Fruit fly (Drosophila melanogaster): Measurements from ENCODE around the gene Marcal1.

The Marcal1 gene

DNA sequence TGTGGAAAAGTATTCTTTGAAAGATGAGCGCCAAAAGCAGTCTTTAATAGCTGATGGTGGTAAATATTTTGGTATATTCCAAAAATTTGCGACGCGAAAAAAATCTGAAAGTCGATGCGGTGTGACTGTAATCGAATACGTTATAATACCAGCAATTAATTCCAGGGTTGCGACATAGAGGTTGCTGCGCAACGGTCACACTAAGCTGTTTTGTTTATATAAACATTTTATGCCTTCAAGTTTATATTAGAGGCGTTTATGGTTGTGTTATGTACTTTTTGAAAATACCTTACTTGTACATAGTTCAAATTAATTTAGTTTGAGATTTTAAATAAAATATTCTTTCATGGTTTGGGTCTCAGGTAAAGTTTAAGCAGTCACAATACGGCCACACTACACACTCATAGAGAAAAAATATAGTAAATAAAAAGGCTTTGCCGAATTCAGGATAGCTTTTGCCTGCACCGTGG is 16.1 kb downstream of the Marcal1 start, which contains the start of gene CG14043 (continued):
- TF ChIP-seq fd96Cb (tag; optimal IDR thresholded peaks at IDR 0.05), result no peak
- TF ChIP-seq CG12104 (GFP tag; optimal IDR thresholded peaks at IDR 0.05), result no peak
- no peak for TF ChIP-seq disco-r (GFP tag; optimal IDR thresholded peaks at IDR 0.05)
- no peak for TF ChIP-seq ara (GFP tag; IDR thresholded peaks at IDR 0.05)
- TF ChIP-seq maf-S (GFP tag; optimal IDR thresholded peaks at IDR 0.05), result no peak
- TF ChIP-seq CG10366 (GFP tag; IDR thresholded peaks at IDR 0.05), result no peak
- TF ChIP-seq fru (optimal IDR thresholded peaks at IDR 0.05), result no peak
- TF ChIP-seq CG12391 (tag; optimal IDR thresholded peaks at IDR 0.05), result peak; percentile 74
- TF ChIP-seq CG11456 (GFP tag; IDR thresholded peaks at IDR 0.05), result no peak
- TF ChIP-seq prd (optimal IDR thresholded peaks at IDR 0.05), result no peak
- peak; percentile 54; the same call in 2 of the 3 replicates for TF ChIP-seq prd (GFP tag; IDR thresholded peaks at IDR 0.05)
- TF ChIP-seq Hsf (GFP tag; optimal IDR thresholded peaks at IDR 0.05), result peak; percentile 48
- no peak for TF ChIP-seq mirr (GFP tag; optimal IDR thresholded peaks at IDR 0.05)
- TF ChIP-seq so (GFP tag; IDR thresholded peaks at IDR 0.05), result no peak
- TF ChIP-seq CG5953 (GFP tag; IDR thresholded peaks at IDR 0.05), result no peak
- TF ChIP-seq ken (GFP tag; IDR thresholded peaks at IDR 0.05), result no peak; the same call in 2 of the 3 replicates
- peak; percentile 17 for TF ChIP-seq Chrac-16 (GFP tag; optimal IDR thresholded peaks at IDR 0.05)
- no peak for TF ChIP-seq pros (GFP tag; optimal IDR thresholded peaks at IDR 0.05)
- peak; percentile 85 for TF ChIP-seq Lhr (GFP tag; optimal IDR thresholded peaks at IDR 0.05)
- TF ChIP-seq CG4282 (GFP tag; optimal IDR thresholded peaks at IDR 0.05), result no peak
- TF ChIP-seq Ets65A (GFP tag), result peak; percentile 61
- TF ChIP-seq h (optimal IDR thresholded peaks at IDR 0.05), result no peak
- TF ChIP-seq CHES-1-like (GFP tag; optimal IDR thresholded peaks at IDR 0.05), result peak; percentile 63
- no peak for TF ChIP-seq cad (GFP tag; optimal IDR thresholded peaks at IDR 0.05)
- TF ChIP-seq corto (GFP tag; optimal IDR thresholded peaks at IDR 0.05), result no peak
- TF ChIP-seq sens-2 (GFP tag; IDR thresholded peaks at IDR 0.05), result no peak
- TF ChIP-seq ssp (GFP tag; IDR thresholded peaks at IDR 0.05), result no peak
- TF ChIP-seq CG6683 (GFP tag; optimal IDR thresholded peaks at IDR 0.05), result no peak
- TF ChIP-seq CG11093 (GFP tag; IDR thresholded peaks at IDR 0.05), result no peak
- TF ChIP-seq kay (GFP tag; optimal IDR thresholded peaks at IDR 0.05), result no peak
- TF ChIP-seq Meics (GFP tag; optimal IDR thresholded peaks at IDR 0.05), result no peak
- no peak for TF ChIP-seq CG14860 (GFP tag; IDR thresholded peaks at IDR 0.05; ENCODE audit: partially characterized antibody)
- TF ChIP-seq Eip74EF (GFP tag; optimal IDR thresholded peaks at IDR 0.05), result no peak
- no peak; the same call in 2 of the 3 replicates for TF ChIP-seq knrl (GFP tag; IDR thresholded peaks at IDR 0.05; ENCODE audit: partially characterized antibody)
- peak; percentile 44 for TF ChIP-seq CG30020 (tag; optimal IDR thresholded peaks at IDR 0.05)
- TF ChIP-seq D19A (tag; optimal IDR thresholded peaks at IDR 0.05), result no peak
- TF ChIP-seq BtbVII (GFP tag; optimal IDR thresholded peaks at IDR 0.05), result no peak
- TF ChIP-seq hbn (GFP tag; IDR thresholded peaks at IDR 0.05; ENCODE audit: partially characterized antibody), result peak; percentile 38; the same call in 1 of the 2 replicates
- TF ChIP-seq ato (GFP tag; IDR thresholded peaks at IDR 0.05; ENCODE audit: partially characterized antibody), result no peak
- no peak for TF ChIP-seq crc (GFP tag; optimal IDR thresholded peaks at IDR 0.05)
- no peak for TF ChIP-seq abd-A (tag; optimal IDR thresholded peaks at IDR 0.05)
- no peak for TF ChIP-seq lab (GFP tag; optimal IDR thresholded peaks at IDR 0.05)
- no peak for TF ChIP-seq gcm (GFP tag; optimal IDR thresholded peaks at IDR 0.05)
- TF ChIP-seq CG42726 (GFP tag; IDR thresholded peaks at IDR 0.05; ENCODE audit: partially characterized antibody), result no peak
- no peak for TF ChIP-seq CG14965 (GFP tag; optimal IDR thresholded peaks at IDR 0.05; ENCODE audit: borderline replicate concordance)
- TF ChIP-seq croc (GFP tag; conservative IDR thresholded peaks at IDR 0.05), result no peak; the same call in 2 of the 3 replicates
- no peak for TF ChIP-seq CG9876 (GFP tag; optimal IDR thresholded peaks at IDR 0.05)
- TF ChIP-seq yki (optimal IDR thresholded peaks at IDR 0.05), result no peak
- no peak for TF ChIP-seq CG12071 (GFP tag; optimal IDR thresholded peaks at IDR 0.05)
- TF ChIP-seq CkIIα-i1 (GFP tag; IDR thresholded peaks at IDR 0.05), result no peak
- TF ChIP-seq Atf-2 (GFP tag; optimal IDR thresholded peaks at IDR 0.05), result no peak
- no peak for TF ChIP-seq CG10565 (GFP tag; optimal IDR thresholded peaks at IDR 0.05)

Measured in whole organism, embryonic.